Fruit fly (Drosophila melanogaster) whole organism, adult: ENCODE measurements around the gene Sfp70A4.

ENCODE experiments used
- CG7045 ChIP-seq: fragments of 200-800 bp; sonication (Bioruptor generic); optimal IDR thresholded peaks from 2 replicates; lab custom pipeline; 2017; ENCODE audit warnings: missing biosample characterization, mild to moderate bottlenecking, missing genetic modification characterization
- kay ChIP-seq: fragments of 200-800 bp; sonication (Bioruptor generic); peaks from one replicate; lab custom pipeline; 2016; ENCODE audit warnings: missing biosample characterization, missing genetic modification characterization, borderline replicate concordance

- TF ChIP-seq CG7045 (GFP tag; lab: Kevin White, UChicago) (no peak), kay (GFP tag; lab: Kevin White, UChicago) (no peak)
Measured at dm6 chr3L:13286640-13287039, 10.0 kb downstream of the Sfp70A4 start.
